Worm (Caenorhabditis elegans): ENCODE results near the gene srj-27.

- TF ChIP-seq nhr-77 (tag; optimal IDR thresholded peaks at IDR 0.05) (no peak), nhr-28 (tag; optimal IDR thresholded peaks at IDR 0.05) (peak; percentile 61), hlh-11 (tag; optimal IDR thresholded peaks at IDR 0.05) (no peak)
Observed at ce11 chrV:15143798-15144197, 16.5 kb upstream of the srj-27 start, which contains the start of gene K08F9.4.
